Worm (Caenorhabditis elegans) whole organism, L4/young adult: ENCODE measurements around the gene C15B12.8.

ENCODE experiments used
- W03F9.2 ChIP-seq: fragments of 150-350 bp; optimal IDR thresholded peaks from 2 replicates; lab custom pipeline; 2014; ENCODE audit warnings: missing biosample characterization, missing genetic modification characterization
- him-1 ChIP-seq: sonication (generic microtip); optimal IDR thresholded peaks from 2 replicates; lab custom pipeline; 2016; ENCODE audit warnings: missing genotype, missing genetic modification reagents, missing genetic modification characterization, missing compliant biosample characterization

DNA sequence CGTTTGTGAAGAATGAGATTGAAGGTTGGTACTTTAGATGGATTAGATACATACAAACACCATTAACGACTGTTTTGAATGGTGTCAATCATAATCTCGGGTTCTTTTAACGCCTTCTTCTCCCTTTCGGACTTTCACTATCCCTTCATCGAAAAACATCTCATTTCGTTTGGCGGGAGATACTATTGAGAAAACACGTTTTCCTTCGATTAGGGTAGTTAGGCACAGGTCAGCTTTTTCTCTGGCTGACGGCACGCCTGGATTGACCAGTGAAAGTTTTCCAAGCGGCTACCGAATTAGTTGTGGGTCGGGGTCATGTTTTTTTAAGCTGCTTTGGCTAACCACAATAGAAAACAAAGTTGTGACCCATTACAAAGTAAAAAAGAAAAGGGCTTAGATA, 45.9 kb downstream of the C15B12.8 start:
- TF ChIP-seq him-1 (no peak), W03F9.2 (tag; lab: Kevin White, UChicago) (no peak)
